Worm (Caenorhabditis elegans) whole organism, L3 larva: ENCODE results near the gene R02F11.11.
"Not testable (repeated sequence)": the region's sequence is repeated elsewhere in the genome, so short reads cannot be mapped to it uniquely, and the experiment has no call there.

Source experiments
- aly-2 ChIP-seq: fragments of 150-350 bp; optimal IDR thresholded peaks from 2 replicates; lab custom pipeline; 2014; ENCODE audit warnings: missing biosample characterization, missing genetic modification characterization
- ceh-16 ChIP-seq: sonication (generic microtip); optimal IDR thresholded peaks from 2 replicates; lab custom pipeline; 2017; ENCODE audit warnings: missing biosample characterization, missing genetic modification characterization
- ceh-28 ChIP-seq: fragments of 150-350 bp; optimal IDR thresholded peaks from 2 replicates; lab custom pipeline; 2014; ENCODE audit warnings: missing biosample characterization, missing genetic modification reagents, missing genetic modification characterization
- ceh-82 ChIP-seq: fragments of 150-350 bp; optimal IDR thresholded peaks from 2 replicates; lab custom pipeline; 2014; ENCODE audit warnings: missing biosample characterization, missing genetic modification characterization
- ceh-9 ChIP-seq: sonication (generic microtip); optimal IDR thresholded peaks from 2 replicates; lab custom pipeline; 2018; ENCODE audit warnings: missing biosample characterization, missing genetic modification characterization
- egl-5 ChIP-seq: fragments of 150-350 bp; optimal IDR thresholded peaks from 2 replicates; lab custom pipeline; 2017; ENCODE audit warnings: missing biosample characterization, missing genetic modification reagents, missing genetic modification characterization, inconsistent platforms
- elt-1 ChIP-seq: fragments of 150-350 bp; optimal IDR thresholded peaks from 2 replicates; lab custom pipeline; 2014; ENCODE audit warnings: missing biosample characterization, missing genetic modification characterization
- elt-3 ChIP-seq, 3 experiments: fragments of 150-350 bp in 1 of 3; sonication (generic microtip) in 2 of 3; optimal IDR thresholded peaks; 2 replicates in 2 of 3; 4 replicates in 1 of 3; lab custom pipeline; 2014 to 2017; ENCODE audit warnings: missing biosample characterization in 3 of 3, missing genetic modification characterization in 3 of 3
- fkh-2 ChIP-seq: fragments of 150-350 bp; optimal IDR thresholded peaks from 2 replicates; lab custom pipeline; 2014; ENCODE audit warnings: missing biosample characterization, missing genetic modification reagents, missing genetic modification characterization
- fos-1 ChIP-seq: fragments of 150-350 bp; optimal IDR thresholded peaks from 2 replicates; lab custom pipeline; 2014; ENCODE audit warnings: missing biosample characterization, missing genetic modification characterization
- jun-1 ChIP-seq: fragments of 150-350 bp; optimal IDR thresholded peaks from 2 replicates; lab custom pipeline; 2014; ENCODE audit warnings: missing biosample characterization, missing genetic modification reagents, missing genetic modification characterization
- lin-15B ChIP-seq: fragments of 150-350 bp; optimal IDR thresholded peaks from 2 replicates; lab custom pipeline; 2014; ENCODE audit warnings: missing biosample characterization, missing genetic modification characterization
- lin-39 ChIP-seq: fragments of 150-350 bp; optimal IDR thresholded peaks from 2 replicates; lab custom pipeline; 2018; ENCODE audit warnings: missing biosample characterization, missing genetic modification reagents, missing genetic modification characterization
- lsy-12 ChIP-seq: sonication (generic microtip); optimal IDR thresholded peaks from 2 replicates; lab custom pipeline; 2016; ENCODE audit warnings: mild to moderate bottlenecking, missing genetic modification characterization, missing compliant biosample characterization
- mdl-1 ChIP-seq: fragments of 150-350 bp; optimal IDR thresholded peaks from 2 replicates; lab custom pipeline; 2014; ENCODE audit warnings: missing biosample characterization, missing genetic modification characterization
- mml-1 ChIP-seq: fragments of 150-350 bp; sonication (generic microtip); optimal IDR thresholded peaks from 3 replicates; lab custom pipeline; 2014; ENCODE audit warnings: missing biosample characterization, missing genetic modification characterization
- nfya-1 ChIP-seq: sonication (generic microtip); optimal IDR thresholded peaks from 2 replicates; lab custom pipeline; 2017; ENCODE audit warnings: missing genetic modification characterization, mild to moderate bottlenecking, missing compliant biosample characterization, antibody characterized with exemption, moderate library complexity; ENCODE audit not compliant: insufficient read depth
- nhr-11 ChIP-seq: fragments of 150-350 bp; optimal IDR thresholded peaks from 2 replicates; lab custom pipeline; 2014; ENCODE audit warnings: missing biosample characterization, missing genetic modification characterization
- nhr-12 ChIP-seq: fragments of 150-350 bp; optimal IDR thresholded peaks from 2 replicates; lab custom pipeline; 2014; ENCODE audit warnings: missing biosample characterization, missing genetic modification characterization
- nhr-237 ChIP-seq: fragments of 150-350 bp; optimal IDR thresholded peaks from 2 replicates; lab custom pipeline; 2014; ENCODE audit warnings: missing biosample characterization, missing genetic modification characterization
- nhr-25 ChIP-seq: sonication (generic microtip); optimal IDR thresholded peaks from 2 replicates; lab custom pipeline; 2017; ENCODE audit warnings: missing biosample characterization, missing genetic modification characterization
- nhr-28 ChIP-seq: fragments of 150-350 bp; optimal IDR thresholded peaks from 2 replicates; lab custom pipeline; 2014; ENCODE audit warnings: missing biosample characterization, missing genetic modification characterization
- nhr-43 ChIP-seq: sonication (generic microtip); optimal IDR thresholded peaks from 2 replicates; lab custom pipeline; 2016; ENCODE audit warnings: mild to moderate bottlenecking, missing genetic modification characterization, missing compliant biosample characterization; ENCODE audit not compliant: poor library complexity, severe bottlenecking
- nhr-67 ChIP-seq: fragments of 150-350 bp; optimal IDR thresholded peaks from 2 replicates; lab custom pipeline; 2014; ENCODE audit warnings: missing biosample characterization, missing genetic modification characterization
- nhr-76 ChIP-seq: fragments of 150-350 bp; sonication (generic microtip); optimal IDR thresholded peaks from 5 replicates; lab custom pipeline; 2014; ENCODE audit warnings: missing biosample characterization, missing genetic modification characterization
- nhr-77 ChIP-seq: fragments of 150-350 bp; optimal IDR thresholded peaks from 2 replicates; lab custom pipeline; 2014; ENCODE audit warnings: missing biosample characterization, missing genetic modification characterization
- pha-4 ChIP-seq: fragments of 150-350 bp; optimal IDR thresholded peaks from 2 replicates; lab custom pipeline; 2014; ENCODE audit warnings: missing biosample characterization, missing genetic modification reagents, missing genetic modification characterization
- pqm-1 ChIP-seq: fragments of 150-350 bp; optimal IDR thresholded peaks from 2 replicates; lab custom pipeline; 2017; ENCODE audit warnings: missing biosample characterization, missing genetic modification characterization, inconsistent platforms
- sea-2 ChIP-seq: fragments of 150-350 bp; sonication (generic microtip); optimal IDR thresholded peaks from 4 replicates; lab custom pipeline; 2014; ENCODE audit warnings: missing biosample characterization, missing genetic modification reagents, missing genetic modification characterization
- snpc-4 ChIP-seq: fragments of 150-350 bp; optimal IDR thresholded peaks from 2 replicates; lab custom pipeline; 2014; ENCODE audit warnings: missing biosample characterization, missing genetic modification characterization
- tbx-2 ChIP-seq: sonication (generic microtip); optimal IDR thresholded peaks from 2 replicates; lab custom pipeline; 2016; ENCODE audit warnings: mild to moderate bottlenecking, missing genetic modification characterization, missing compliant biosample characterization
- unc-39 ChIP-seq: sonication (generic microtip); optimal IDR thresholded peaks from 4 replicates; lab custom pipeline; 2017; ENCODE audit warnings: missing biosample characterization, missing genetic modification characterization
- zag-1 ChIP-seq: fragments of 150-350 bp; optimal IDR thresholded peaks from 2 replicates; lab custom pipeline; 2014; ENCODE audit warnings: missing biosample characterization, missing genetic modification characterization
- ztf-11 ChIP-seq: fragments of 150-350 bp; optimal IDR thresholded peaks from 2 replicates; lab custom pipeline; 2014; ENCODE audit warnings: missing biosample characterization, missing genetic modification characterization
- ztf-4 ChIP-seq: fragments of 150-350 bp; optimal IDR thresholded peaks from 2 replicates; lab custom pipeline; 2014; ENCODE audit warnings: missing biosample characterization, missing genetic modification characterization

R02F11.11 gene

DNA sequence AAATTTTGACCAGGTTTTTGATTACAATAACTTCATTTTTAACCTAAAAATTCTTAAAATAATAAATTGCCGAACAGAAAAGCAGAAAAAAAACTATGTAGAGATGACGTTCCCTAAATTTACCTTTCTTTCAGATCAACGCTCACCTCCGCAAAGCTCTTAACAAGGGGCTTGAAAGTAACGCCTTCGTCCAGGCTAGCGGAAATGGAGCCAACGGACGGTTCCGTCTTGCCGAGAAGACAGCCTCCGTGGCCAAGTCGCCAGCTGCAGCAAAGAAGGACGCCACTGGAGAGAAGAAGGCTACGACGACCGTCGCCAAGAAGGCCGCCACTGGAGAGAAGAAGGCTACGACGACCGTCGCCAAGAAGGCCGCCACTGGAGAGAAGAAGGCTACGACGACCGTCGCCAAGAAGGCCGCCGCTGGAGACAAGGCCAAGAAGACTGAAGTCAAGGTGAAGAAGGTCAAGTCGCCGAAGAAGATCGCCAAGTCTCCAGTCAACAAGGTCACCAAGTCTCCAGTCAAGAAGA, 36.9 kb upstream of the R02F11.11 start:
- TF ChIP-seq lsy-12 (no peak), elt-1 (tag; lab: Kevin White, UChicago) (no peak), nhr-76 (no peak), nhr-12 (no peak), aly-2 (tag; lab: Kevin White, UChicago) (no peak), nhr-28 (tag; lab: Kevin White, UChicago) (no peak), ztf-4 (tag; lab: Kevin White, UChicago) (no peak), nhr-67 (no peak), ztf-11 (tag; lab: Kevin White, UChicago) (no peak), zag-1 (tag; lab: Kevin White, UChicago) (no peak), jun-1 (no peak), nfya-1 (tag; lab: Kevin White, UChicago) (no peak), sea-2 (GFP tag; lab: Kevin White, UChicago) (no peak), nhr-237 (tag; lab: Kevin White, UChicago) (no peak)

DNA sequence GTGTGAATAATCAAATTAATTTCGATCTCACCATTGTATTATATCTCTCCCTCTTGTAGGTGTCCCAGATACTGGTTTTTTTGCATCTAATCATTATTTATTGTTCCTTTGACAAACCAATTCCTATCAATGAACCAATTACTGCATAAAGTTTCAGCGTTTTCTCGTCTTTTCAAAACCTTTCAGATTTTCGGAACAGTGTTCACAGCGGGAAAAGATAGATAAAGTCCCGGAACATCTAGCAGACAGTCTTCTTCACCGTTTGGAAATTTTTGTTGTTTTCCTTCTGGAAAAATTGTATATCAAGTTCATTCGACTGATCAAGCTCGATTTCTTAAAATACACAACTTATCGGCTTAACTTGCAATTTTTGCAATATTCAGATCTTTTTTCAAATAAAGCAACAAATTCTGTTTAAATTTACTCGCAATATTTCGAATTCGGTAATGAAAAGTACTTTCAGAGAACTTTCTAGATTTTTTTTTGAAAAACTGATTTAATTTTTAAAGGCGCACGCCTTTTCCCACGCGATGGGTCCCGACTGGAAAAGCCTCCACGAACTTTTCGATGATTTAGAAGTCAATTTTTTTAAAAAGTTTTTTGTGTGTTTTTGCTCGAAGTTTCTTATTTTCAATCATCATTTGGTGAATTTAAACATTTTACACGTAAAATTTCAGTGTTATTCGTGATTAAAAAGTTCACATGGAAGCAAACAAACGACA, 36.2 kb upstream of the R02F11.11 start, which contains the start of gene pgl-3:
Gene pgl-3, plus strand, starts transcription at position 672 of the 722 bp plus-strand sequence.
- no peak for TF ChIP-seq sea-2 (GFP tag; lab: Kevin White, UChicago)
- no peak for TF ChIP-seq ceh-28 (tag; lab: Kevin White, UChicago)
- no peak for TF ChIP-seq ceh-82 (tag; lab: Kevin White, UChicago)
- no peak for TF ChIP-seq nhr-25 (tag; lab: Kevin White, UChicago)
- no peak for TF ChIP-seq unc-39 (tag; lab: Kevin White, UChicago)
- no peak for TF ChIP-seq lin-39 (tag; lab: Kevin White, UChicago)
- TF ChIP-seq lsy-12 = no peak
- TF ChIP-seq zag-1 (tag; lab: Kevin White, UChicago) = no peak
- no peak for TF ChIP-seq nhr-77 (tag; lab: Kevin White, UChicago)
- TF ChIP-seq ztf-11 (tag; lab: Kevin White, UChicago) = no peak
- no peak for TF ChIP-seq fkh-2 (tag; lab: Kevin White, UChicago)
- TF ChIP-seq nhr-12 = no peak
- no peak for TF ChIP-seq tbx-2 (tag; lab: Kevin White, UChicago)

DNA sequence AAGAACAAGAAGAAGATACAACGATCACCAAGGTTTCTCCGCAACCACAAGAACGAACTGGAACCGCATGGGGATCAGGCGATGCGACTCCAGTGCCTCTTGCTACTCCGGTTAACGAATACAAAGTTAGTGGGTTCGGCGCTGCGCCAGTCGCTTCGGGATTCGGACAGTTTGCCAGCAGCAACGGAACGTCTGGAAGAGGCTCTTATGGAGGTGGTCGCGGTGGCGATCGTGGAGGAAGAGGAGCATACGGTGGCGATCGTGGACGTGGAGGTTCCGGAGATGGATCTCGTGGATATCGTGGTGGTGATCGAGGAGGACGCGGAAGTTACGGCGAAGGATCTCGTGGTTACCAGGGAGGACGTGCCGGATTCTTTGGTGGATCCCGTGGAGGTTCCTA, 33.6 kb upstream of the R02F11.11 start:
- TF ChIP-seq nfya-1 (tag; lab: Kevin White, UChicago) (no peak), nhr-28 (tag; lab: Kevin White, UChicago) (no peak), elt-3 (tag; optimal IDR thresholded peaks at IDR 0.05; lab: Kevin White, UChicago) (no peak), tbx-2 (tag; lab: Kevin White, UChicago) (no peak)

DNA sequence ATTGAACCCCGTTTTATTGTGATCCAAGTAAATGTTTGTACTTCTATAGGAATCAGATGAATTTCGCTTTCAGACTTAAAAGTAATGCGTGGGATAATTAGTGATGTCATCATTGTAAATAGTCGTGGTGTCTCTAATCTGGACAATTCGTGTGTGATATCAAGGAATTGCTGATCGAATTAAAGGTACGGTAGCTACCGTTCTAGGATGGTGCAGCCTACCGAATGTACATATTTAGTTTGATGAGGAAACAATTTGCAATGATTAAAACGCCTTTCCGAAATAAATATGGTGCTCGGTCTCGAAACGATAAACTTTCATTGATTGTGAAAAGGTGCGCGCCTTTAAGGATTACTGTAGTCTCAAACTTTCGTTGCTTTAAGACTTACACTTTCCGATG, 33.1 kb upstream of the R02F11.11 start:
- TF ChIP-seq ceh-9 (tag; lab: Kevin White, UChicago) (no peak), nhr-237 (tag; lab: Kevin White, UChicago) (no peak), ceh-16 (tag; lab: Kevin White, UChicago) (no peak), unc-39 (tag; lab: Kevin White, UChicago) (no peak), mml-1 (tag; lab: Kevin White, UChicago) (no peak), pha-4 (tag; lab: Kevin White, UChicago) (no peak), lsy-12 (no peak), pqm-1 (tag; lab: Kevin White, UChicago) (no peak), snpc-4 (tag; lab: Kevin White, UChicago) (no peak)

DNA sequence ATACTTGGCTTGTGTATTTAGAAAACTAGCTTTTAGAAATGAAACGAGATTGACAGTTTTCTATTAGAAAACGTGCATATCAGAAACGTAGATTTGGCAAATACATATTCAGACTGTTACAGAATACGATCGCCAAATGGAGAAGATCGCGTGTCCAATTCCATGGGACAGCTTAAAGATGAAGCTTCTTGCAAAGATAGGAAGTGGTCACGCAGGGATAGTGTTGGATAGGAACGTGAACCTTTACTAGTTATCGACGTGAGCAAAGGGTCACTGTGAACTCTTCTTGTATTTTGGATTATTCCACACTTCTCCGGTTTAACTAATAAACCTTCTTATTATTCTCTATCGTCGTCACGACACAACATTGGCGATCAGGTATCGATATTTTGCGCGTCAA, 31.0 kb upstream of the R02F11.11 start, which contains the start of gene bgnt-1.4:
Gene bgnt-1.4, plus strand, starts transcription at position 301 of the 400 bp plus-strand sequence.
- TF ChIP-seq zag-1 (tag; lab: Kevin White, UChicago); nfya-1 (tag; lab: Kevin White, UChicago); jun-1: not testable (repeated sequence)

DNA sequence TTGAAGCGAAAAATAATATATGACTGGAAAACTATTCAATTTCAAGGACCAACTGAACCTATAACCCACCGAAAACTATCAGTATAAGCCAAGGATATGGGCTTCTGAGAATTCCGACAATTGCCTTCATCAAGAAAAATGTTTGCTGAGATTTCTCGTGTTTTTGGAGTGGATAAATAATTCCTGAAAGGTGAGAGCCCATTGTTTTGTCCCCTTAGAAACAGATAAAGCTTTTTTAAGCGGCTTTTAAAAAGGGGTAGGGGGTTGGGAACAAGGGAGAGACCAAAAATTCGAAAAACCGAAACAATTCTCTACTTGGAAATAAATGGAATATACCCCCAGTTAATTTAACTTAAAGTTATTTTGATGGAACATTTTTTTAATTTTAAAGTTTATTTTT, 25.2 kb upstream of the R02F11.11 start, which contains the start of gene C18G1.8:
Gene C18G1.8, minus strand, starts transcription at position 101 of the 400 bp plus-strand sequence.
- no peak for TF ChIP-seq lin-15B (tag; lab: Kevin White, UChicago)
- no peak for TF ChIP-seq nhr-28 (tag; lab: Kevin White, UChicago)
- no peak for TF ChIP-seq tbx-2 (tag; lab: Kevin White, UChicago)
- no peak for TF ChIP-seq aly-2 (tag; lab: Kevin White, UChicago)
- no peak for TF ChIP-seq nhr-237 (tag; lab: Kevin White, UChicago)
- no peak for TF ChIP-seq ceh-82 (tag; lab: Kevin White, UChicago)
- TF ChIP-seq lin-39 (tag; lab: Kevin White, UChicago) = no peak
- TF ChIP-seq nhr-43 (tag; lab: Kevin White, UChicago) = no peak
- no peak for TF ChIP-seq ceh-9 (tag; lab: Kevin White, UChicago)
- no peak for TF ChIP-seq unc-39 (tag; lab: Kevin White, UChicago)
- no peak for TF ChIP-seq mdl-1 (tag; lab: Kevin White, UChicago)
- no peak for TF ChIP-seq fos-1 (tag; lab: Kevin White, UChicago)
- TF ChIP-seq egl-5 = no peak
- TF ChIP-seq nhr-77 (tag; lab: Kevin White, UChicago) = no peak
- TF ChIP-seq ceh-16 (tag; lab: Kevin White, UChicago) = no peak
- TF ChIP-seq nhr-11 = no peak
- no peak for TF ChIP-seq nhr-67
